Worm (Caenorhabditis elegans) whole organism, L4 larva: Measurements from ENCODE around the gene R07B1.13.
A peak's percentile ranks its signal among the peaks of the same experiment; 100 is the strongest.

ENCODE experiments used
- D1046.2 ChIP-seq: fragments of 200-800 bp; sonication (Bioruptor generic); IDR thresholded peaks from 2 replicates; pipeline ENCODE4 v1.3.6; 2022; ENCODE audit warnings: missing genetic modification characterization, missing compliant biosample characterization
- F26F4.8 ChIP-seq: fragments of 200-800 bp; sonication (Bioruptor generic); conservative IDR thresholded peaks from 2 replicates; pipeline ENCODE4 v1.3.6; 2022; ENCODE audit warnings: missing genetic modification characterization, missing compliant biosample characterization
- T26A8.4 ChIP-seq: fragments of 200-800 bp; sonication (Bioruptor generic); IDR thresholded peaks from 2 replicates; pipeline ENCODE4 v1.3.6; 2022; ENCODE audit warnings: missing genetic modification characterization, missing compliant biosample characterization
- Y75B8A.6 ChIP-seq: fragments of 200-800 bp; sonication (Bioruptor generic); IDR thresholded peaks from 2 replicates; pipeline ENCODE4 v1.3.6; 2022; ENCODE audit warnings: missing genetic modification reagents, missing genetic modification characterization, missing compliant biosample characterization
- ZK546.5 ChIP-seq, 2 experiments: sonication (generic microtip); optimal IDR thresholded peaks; 2 replicates each; lab custom pipeline; 2017; ENCODE audit warnings: missing biosample characterization in 2 of 2, missing genetic modification characterization in 2 of 2
- aha-1 ChIP-seq: fragments of 150-350 bp; peaks from one replicate; lab custom pipeline; 2014; ENCODE audit warnings: missing biosample characterization, missing genetic modification characterization
- ceh-28 ChIP-seq: fragments of 150-350 bp; optimal IDR thresholded peaks from 2 replicates; lab custom pipeline; 2014; ENCODE audit warnings: missing biosample characterization, missing genetic modification reagents, missing genetic modification characterization
- ces-1 ChIP-seq: fragments of 150-350 bp; sonication (generic microtip); optimal IDR thresholded peaks from 4 replicates; lab custom pipeline; 2014; ENCODE audit warnings: missing biosample characterization, missing genetic modification reagents, missing genetic modification characterization
- ctbp-1 ChIP-seq: fragments of 200-800 bp; sonication (Bioruptor generic); IDR thresholded peaks from 2 replicates; pipeline ENCODE4 v1.3.6; 2022; ENCODE audit warnings: missing genetic modification reagents, missing genetic modification characterization, missing compliant biosample characterization
- daf-12 ChIP-seq: fragments of 150-350 bp; optimal IDR thresholded peaks from 2 replicates; lab custom pipeline; 2014; ENCODE audit warnings: missing biosample characterization, missing genetic modification reagents, missing genetic modification characterization
- daf-19 ChIP-seq: fragments of 200-800 bp; sonication (Bioruptor generic); conservative IDR thresholded peaks from 2 replicates; pipeline ENCODE4 v1.3.6; 2022; ENCODE audit warnings: missing genetic modification characterization, missing compliant biosample characterization
- daf-8 ChIP-seq: fragments of 200-800 bp; sonication (Bioruptor generic); IDR thresholded peaks from 2 replicates; pipeline ENCODE4 v1.3.6; 2022; ENCODE audit warnings: missing genetic modification characterization, missing compliant biosample characterization
- dmd-9 ChIP-seq: fragments of 200-800 bp; sonication (Bioruptor generic); IDR thresholded peaks from 2 replicates; pipeline ENCODE4 v1.3.6; 2022; ENCODE audit warnings: missing genetic modification reagents, missing genetic modification characterization, missing compliant biosample characterization
- duxl-1 ChIP-seq: sonication (generic microtip); optimal IDR thresholded peaks from 2 replicates; lab custom pipeline; 2016; ENCODE audit warnings: mild to moderate bottlenecking, missing genetic modification characterization, moderate library complexity, missing compliant biosample characterization; ENCODE audit not compliant: poor library complexity
- dve-1 ChIP-seq: sonication (generic microtip); optimal IDR thresholded peaks from 2 replicates; lab custom pipeline; 2017; ENCODE audit warnings: antibody characterized with exemption, mild to moderate bottlenecking, missing genetic modification characterization, missing compliant biosample characterization; ENCODE audit not compliant: insufficient read depth
- egl-27 ChIP-seq: sonication (generic microtip); optimal IDR thresholded peaks from 3 replicates; lab custom pipeline; 2017; ENCODE audit warnings: missing biosample characterization, missing genetic modification reagents, missing genetic modification characterization
- egl-43 ChIP-seq: fragments of 200-800 bp; sonication (Bioruptor generic); IDR thresholded peaks from 2 replicates; pipeline ENCODE4 v1.3.6; 2022; ENCODE audit warnings: missing genetic modification reagents, missing genetic modification characterization, missing compliant biosample characterization
- fkh-10 ChIP-seq: fragments of 150-350 bp; optimal IDR thresholded peaks from 2 replicates; lab custom pipeline; 2014; ENCODE audit warnings: missing biosample characterization, missing genetic modification reagents, missing genetic modification characterization
- hlh-11 ChIP-seq: fragments of 200-800 bp; sonication (Bioruptor generic); optimal IDR thresholded peaks from 2 replicates; lab custom pipeline; 2018; ENCODE audit warnings: mild to moderate bottlenecking, missing genetic modification characterization, missing compliant biosample characterization
- jun-1 ChIP-seq: fragments of 150-350 bp; optimal IDR thresholded peaks from 2 replicates; lab custom pipeline; 2014; ENCODE audit warnings: missing biosample characterization, missing genetic modification reagents, missing genetic modification characterization
- lin-13 ChIP-seq: fragments of 150-350 bp; optimal IDR thresholded peaks from 2 replicates; lab custom pipeline; 2014; ENCODE audit warnings: missing biosample characterization, missing genetic modification reagents, missing genetic modification characterization
- lin-15B ChIP-seq: fragments of 150-350 bp; sonication (generic microtip); optimal IDR thresholded peaks from 3 replicates; lab custom pipeline; 2014; ENCODE audit warnings: missing biosample characterization, missing genetic modification characterization
- lir-3 ChIP-seq: sonication (generic microtip); optimal IDR thresholded peaks from 2 replicates; lab custom pipeline; 2016; ENCODE audit warnings: mild to moderate bottlenecking, missing genetic modification characterization, missing compliant biosample characterization
- madf-9 ChIP-seq: fragments of 200-800 bp; sonication (Bioruptor generic); conservative IDR thresholded peaks from 2 replicates; pipeline ENCODE4 v1.3.6; 2022; ENCODE audit warnings: missing genetic modification reagents, missing genetic modification characterization, missing compliant biosample characterization
- mdt-29 ChIP-seq: fragments of 200-800 bp; sonication (Bioruptor generic); IDR thresholded peaks from 2 replicates; pipeline ENCODE4 v1.3.6; 2022; ENCODE audit warnings: missing genetic modification reagents, missing genetic modification characterization, missing compliant biosample characterization
- mxl-3 ChIP-seq: fragments of 200-800 bp; sonication (Bioruptor generic); optimal IDR thresholded peaks from 2 replicates; lab custom pipeline; 2018; ENCODE audit warnings: mild to moderate bottlenecking, missing genetic modification characterization, missing compliant biosample characterization
- nhr-10 ChIP-seq: fragments of 150-350 bp; optimal IDR thresholded peaks from 2 replicates; lab custom pipeline; 2014; ENCODE audit warnings: missing biosample characterization, missing genetic modification characterization
- nhr-102 ChIP-seq: sonication (generic microtip); optimal IDR thresholded peaks from 2 replicates; lab custom pipeline; 2016; ENCODE audit warnings: mild to moderate bottlenecking, missing genetic modification characterization, moderate library complexity, missing compliant biosample characterization
- nhr-111 ChIP-seq: fragments of 200-800 bp; sonication (Bioruptor generic); optimal IDR thresholded peaks from 2 replicates; lab custom pipeline; 2018; ENCODE audit warnings: mild to moderate bottlenecking, missing genetic modification characterization, missing compliant biosample characterization
- nhr-28 ChIP-seq: fragments of 150-350 bp; optimal IDR thresholded peaks from 2 replicates; lab custom pipeline; 2014; ENCODE audit warnings: missing biosample characterization, missing genetic modification characterization
- nhr-42 ChIP-seq: fragments of 200-800 bp; sonication (Bioruptor generic); IDR thresholded peaks from 2 replicates; pipeline ENCODE4 v1.3.6; 2022; ENCODE audit warnings: missing genetic modification characterization, missing compliant biosample characterization
- nhr-48 ChIP-seq: sonication (generic microtip); optimal IDR thresholded peaks from 2 replicates; lab custom pipeline; 2016; ENCODE audit warnings: mild to moderate bottlenecking, missing genetic modification characterization, missing compliant biosample characterization
- nhr-6 ChIP-seq: fragments of 150-350 bp; optimal IDR thresholded peaks from 2 replicates; lab custom pipeline; 2014; ENCODE audit warnings: missing biosample characterization, missing genetic modification characterization
- pqm-1 ChIP-seq: sonication (generic microtip); optimal IDR thresholded peaks from 2 replicates; lab custom pipeline; 2017; ENCODE audit warnings: missing biosample characterization, missing genetic modification characterization
- rbr-2 ChIP-seq: sonication (generic microtip); optimal IDR thresholded peaks from 2 replicates; lab custom pipeline; 2016; ENCODE audit warnings: missing genotype, missing genetic modification characterization, missing compliant biosample characterization
- snpc-1.2 ChIP-seq: fragments of 200-800 bp; sonication (Bioruptor generic); IDR thresholded peaks from 2 replicates; pipeline ENCODE4 v1.3.6; 2022; ENCODE audit warnings: missing genetic modification reagents, missing genetic modification characterization, missing compliant biosample characterization
- snpc-4 ChIP-seq: fragments of 150-350 bp; optimal IDR thresholded peaks from 2 replicates; lab custom pipeline; 2014; ENCODE audit warnings: missing biosample characterization, missing genetic modification characterization
- tag-97 ChIP-seq: fragments of 200-800 bp; sonication (Bioruptor generic); IDR thresholded peaks from 2 replicates; pipeline ENCODE4 v1.3.6; 2022; ENCODE audit warnings: missing genetic modification characterization, missing compliant biosample characterization
- unc-130 ChIP-seq: sonication (generic microtip); optimal IDR thresholded peaks from 2 replicates; lab custom pipeline; 2016; ENCODE audit warnings: missing genetic modification reagents, missing genetic modification characterization, missing compliant biosample characterization
- zfp-2 ChIP-seq: sonication (generic microtip); optimal IDR thresholded peaks from 2 replicates; lab custom pipeline; 2016; ENCODE audit warnings: mild to moderate bottlenecking, missing genetic modification characterization, missing compliant biosample characterization
- zfp-3 ChIP-seq: fragments of 200-800 bp; sonication (Bioruptor generic); conservative IDR thresholded peaks from 2 replicates; pipeline ENCODE4 v1.3.6; 2022; ENCODE audit warnings: missing genetic modification reagents, missing genetic modification characterization, missing compliant biosample characterization

The R07B1.13 gene

DNA sequence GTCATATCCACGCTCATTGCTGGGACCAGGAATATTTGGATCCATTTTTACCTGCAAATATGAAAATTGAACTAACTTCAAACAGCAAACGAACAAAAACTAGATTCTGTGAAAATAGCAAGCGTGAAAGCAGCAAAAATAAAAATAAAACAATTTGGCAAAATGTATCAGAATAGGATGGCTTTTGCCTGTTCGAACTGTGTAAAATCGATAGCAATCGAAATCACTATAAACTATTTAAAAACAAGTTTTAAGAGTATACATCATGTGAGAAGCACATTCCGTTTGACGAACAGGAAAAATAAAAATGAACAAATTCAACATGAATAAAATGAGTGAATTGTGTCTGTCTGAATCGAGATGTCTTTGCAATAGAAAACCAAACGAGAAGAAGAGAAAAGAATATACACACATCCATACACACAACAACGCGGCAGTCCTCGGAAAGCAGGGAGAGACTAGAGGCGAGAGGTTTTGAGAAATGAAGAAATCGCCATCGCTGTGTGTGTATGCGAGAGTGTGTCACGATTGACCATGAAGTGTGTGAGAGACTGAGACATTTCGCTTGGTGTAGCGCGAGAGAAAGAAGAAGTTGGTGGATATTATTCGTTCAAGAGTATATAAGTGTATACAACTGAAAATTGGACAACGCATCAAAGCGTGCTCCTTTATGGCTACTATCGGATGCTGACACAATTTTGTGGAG lies 30.0 kb downstream of the R07B1.13 start, which contains the start of gene phf-34 (continued):
- no peak for TF ChIP-seq nhr-10
- no peak for TF ChIP-seq pqm-1 (tag; lab: Kevin White, UChicago)
- no peak for TF ChIP-seq daf-12 (tag; lab: Kevin White, UChicago)
- TF ChIP-seq T26A8.4 (GFP tag; lab: Robert Waterston, UW), result no peak
- no peak for TF ChIP-seq mdt-29
- no peak for TF ChIP-seq nhr-6 (tag; lab: Kevin White, UChicago)
- no peak for TF ChIP-seq tag-97 (GFP tag; lab: Robert Waterston, UW)
- no peak for TF ChIP-seq nhr-42 (GFP tag; lab: Robert Waterston, UW)
- TF ChIP-seq Y75B8A.6 (GFP tag; lab: Robert Waterston, UW), result no peak
- TF ChIP-seq nhr-28 (tag; lab: Kevin White, UChicago), result peak; percentile 70
- TF ChIP-seq jun-1 (tag; lab: Kevin White, UChicago), result no peak
- TF ChIP-seq zfp-2 (tag; lab: Kevin White, UChicago), result no peak
- no peak for TF ChIP-seq ces-1
- TF ChIP-seq nhr-102 (tag; lab: Kevin White, UChicago), result no peak
- TF ChIP-seq rbr-2, result peak; percentile 58
- no peak for TF ChIP-seq madf-9 (GFP tag; lab: Robert Waterston, UW)
- TF ChIP-seq dve-1 (tag; lab: Kevin White, UChicago), result peak; percentile 45
- TF ChIP-seq lin-15B, result no peak
- no peak for TF ChIP-seq duxl-1 (tag; lab: Kevin White, UChicago)
- peak; percentile 58 for TF ChIP-seq mxl-3 (GFP tag; lab: Kevin White, UChicago)
- no peak for TF ChIP-seq snpc-4 (tag; lab: Kevin White, UChicago)
- no peak for TF ChIP-seq ceh-28 (tag; lab: Kevin White, UChicago)
- TF ChIP-seq D1046.2 (GFP tag; lab: Robert Waterston, UW), result no peak
- no peak for TF ChIP-seq egl-27
- no peak for TF ChIP-seq snpc-1.2 (GFP tag; lab: Robert Waterston, UW)
- TF ChIP-seq unc-130 (GFP tag; lab: Kevin White, UChicago), result no peak
- no peak for TF ChIP-seq ZK546.5 (tag; optimal IDR thresholded peaks at IDR 0.05; lab: Kevin White, UChicago)
- no peak for TF ChIP-seq hlh-11 (tag; lab: Kevin White, UChicago)

DNA sequence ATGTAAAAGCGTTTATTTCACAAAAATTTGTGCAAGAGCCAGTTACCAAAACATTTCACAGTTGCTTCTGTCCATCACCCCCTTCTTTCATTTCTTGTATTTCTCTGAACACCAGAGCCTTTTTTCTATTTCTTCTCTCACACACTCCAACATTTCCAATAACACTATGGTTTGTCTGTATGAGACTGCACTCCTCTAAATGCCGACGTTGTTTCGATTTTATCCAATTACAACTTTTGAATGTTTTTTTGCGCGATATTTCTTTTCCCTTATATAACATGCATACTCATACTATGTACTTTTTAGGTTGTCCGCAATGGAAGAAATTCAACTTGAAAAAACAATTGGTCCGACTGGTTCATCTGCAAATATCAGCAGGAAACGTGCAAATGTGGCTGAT lies 36.2 kb downstream of the R07B1.13 start, which contains the start of gene F21G4.5:
Gene F21G4.5, plus strand, starts transcription at position 301 of the 400 bp plus-strand sequence.
- TF ChIP-seq nhr-111 (GFP tag; lab: Kevin White, UChicago), result no peak
- no peak for TF ChIP-seq nhr-48 (tag; lab: Kevin White, UChicago)
- TF ChIP-seq egl-43, result no peak
- no peak for TF ChIP-seq egl-27
- TF ChIP-seq F26F4.8 (GFP tag; lab: Robert Waterston, UW), result no peak

DNA sequence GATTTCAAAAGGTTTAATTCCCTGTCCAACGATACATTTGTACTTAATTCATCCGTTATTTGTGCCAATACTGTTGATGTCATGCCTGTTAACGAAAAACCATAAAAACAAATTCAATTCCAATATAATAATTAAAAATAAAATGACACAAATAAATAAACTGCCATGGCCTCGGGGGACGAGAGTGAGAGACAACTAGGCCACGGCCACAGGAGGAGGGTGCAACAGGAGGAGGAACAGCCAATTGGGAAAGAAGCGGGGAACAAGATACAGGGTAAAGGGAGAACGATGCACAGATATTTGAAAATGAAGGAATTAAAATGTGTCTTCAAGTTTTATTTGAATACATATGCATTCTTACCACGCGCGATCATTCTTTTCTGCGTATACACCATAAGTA lies 47.7 kb downstream of the R07B1.13 start, which contains the start of gene F21G4.6:
Gene F21G4.6, minus strand, starts transcription at position 87 of the 400 bp plus-strand sequence.
- TF ChIP-seq madf-9 (GFP tag; lab: Robert Waterston, UW) (no peak), D1046.2 (GFP tag; lab: Robert Waterston, UW) (no peak), zfp-3 (no peak), nhr-102 (tag; lab: Kevin White, UChicago) (no peak), daf-8 (GFP tag; lab: Robert Waterston, UW) (no peak), daf-19 (no peak), dmd-9 (no peak), fkh-10 (GFP tag; lab: Kevin White, UChicago) (no peak), lir-3 (no peak), ctbp-1 (no peak), lin-13 (GFP tag; lab: Kevin White, UChicago) (no peak), aha-1 (tag; lab: Kevin White, UChicago) (no peak)
- TF ChIP-seq, all 104 proteins: peak for 0
